Worm (Caenorhabditis elegans) whole organism, L2 larva: ENCODE measurements around the gene srxa-10.

Source experiments
- blmp-1 ChIP-seq: sonication (generic microtip); optimal IDR thresholded peaks from 2 replicates; lab custom pipeline; 2017; ENCODE audit warnings: missing genetic modification characterization, mild to moderate bottlenecking, missing compliant biosample characterization, antibody characterized with exemption, moderate library complexity; ENCODE audit not compliant: insufficient read depth
- ceh-16 ChIP-seq: fragments of 150-350 bp; optimal IDR thresholded peaks from 2 replicates; lab custom pipeline; 2014; ENCODE audit warnings: missing biosample characterization, missing genetic modification characterization
- mdl-1 ChIP-seq, 2 experiments: fragments of 150-350 bp in 1 of 2; sonication (generic microtip) in 1 of 2; optimal IDR thresholded peaks; 2 replicates each; lab custom pipeline; 2017; ENCODE audit warnings: missing biosample characterization in 2 of 2, missing genetic modification characterization in 2 of 2
- nhr-10 ChIP-seq: sonication (generic microtip); optimal IDR thresholded peaks from 2 replicates; lab custom pipeline; 2017; ENCODE audit warnings: missing biosample characterization, missing genetic modification characterization
- nhr-11 ChIP-seq: fragments of 150-350 bp; optimal IDR thresholded peaks from 2 replicates; lab custom pipeline; 2014; ENCODE audit warnings: missing biosample characterization, missing genetic modification characterization
- nhr-12 ChIP-seq: fragments of 150-350 bp; optimal IDR thresholded peaks from 2 replicates; lab custom pipeline; 2014; ENCODE audit warnings: missing biosample characterization, missing genetic modification characterization
- nhr-237 ChIP-seq: fragments of 150-350 bp; optimal IDR thresholded peaks from 2 replicates; lab custom pipeline; 2014; ENCODE audit warnings: missing biosample characterization, missing genetic modification characterization
- ztf-11 ChIP-seq: sonication (generic microtip); optimal IDR thresholded peaks from 2 replicates; lab custom pipeline; 2017; ENCODE audit warnings: missing biosample characterization, missing genetic modification characterization

DNA sequence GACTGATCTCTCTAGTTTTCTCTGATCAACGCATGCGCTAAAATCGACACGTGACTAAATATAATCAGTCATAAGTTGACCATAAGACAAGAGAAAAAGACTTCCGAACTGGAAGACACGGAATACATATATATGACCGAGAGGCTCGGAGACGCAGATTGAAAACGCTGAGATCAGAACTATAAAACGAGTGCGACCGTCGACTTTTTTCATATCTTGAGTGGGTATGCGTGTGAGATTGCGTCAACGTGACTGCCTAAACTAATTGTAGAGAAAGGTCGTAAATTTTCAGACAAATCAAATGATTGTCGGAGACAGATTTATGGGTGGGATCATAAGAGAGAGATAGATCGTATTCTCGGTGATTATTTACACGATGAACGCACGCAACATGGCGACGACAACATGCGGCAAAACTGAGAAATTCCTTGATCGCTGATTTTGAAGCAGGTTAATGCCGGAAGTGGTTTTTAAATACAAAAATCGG lies 11.3 kb upstream of the srxa-10 start:
- TF ChIP-seq blmp-1 (tag; lab: Kevin White, UChicago) = peak; percentile 46
- TF ChIP-seq nhr-12 (tag; lab: Kevin White, UChicago) = no peak
- TF ChIP-seq mdl-1 (tag; optimal IDR thresholded peaks at IDR 0.05; lab: Kevin White, UChicago) = peak in 1 of 2 experiments; percentile 28
- no peak for TF ChIP-seq ceh-16
- TF ChIP-seq ztf-11 = no peak
- TF ChIP-seq nhr-11 (tag; lab: Kevin White, UChicago) = no peak
- TF ChIP-seq nhr-237 (tag; lab: Kevin White, UChicago) = no peak
- no peak for TF ChIP-seq nhr-10 (tag; lab: Kevin White, UChicago)
